Worm (Caenorhabditis elegans): Measurements from ENCODE around the gene Y38F1A.1.

DNA sequence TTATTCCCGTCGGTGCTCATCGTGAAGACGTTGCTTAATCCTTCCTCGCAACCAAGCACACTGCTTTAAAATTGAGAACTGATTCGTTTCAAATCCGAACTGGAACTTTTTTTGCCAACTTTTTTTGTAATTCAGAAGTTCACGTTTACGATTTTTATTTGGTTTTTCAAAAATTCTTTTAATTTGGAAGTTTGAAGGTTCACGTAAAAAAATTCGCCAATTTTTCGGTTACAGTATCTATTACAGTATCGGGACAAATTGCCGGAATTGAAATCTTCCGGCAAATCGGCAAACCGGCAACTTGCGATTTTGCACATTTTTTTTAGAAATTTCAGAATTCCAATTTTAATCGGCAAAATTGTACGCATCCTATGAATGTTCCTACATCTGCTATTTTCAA lies 26.3 kb downstream of the Y38F1A.1 start, which contains the start of gene F58G1.3:
- TF ChIP-seq xbp-1 (tag; optimal IDR thresholded peaks at IDR 0.05) (no peak), blmp-1 (tag; optimal IDR thresholded peaks at IDR 0.05) (no peak), elt-3 (tag; optimal IDR thresholded peaks at IDR 0.05) (no peak), zag-1 (tag; optimal IDR thresholded peaks at IDR 0.05) (no peak), nhr-77 (tag; optimal IDR thresholded peaks at IDR 0.05) (no peak), lin-15B (tag; optimal IDR thresholded peaks at IDR 0.05) (no peak), ces-1 (GFP tag; optimal IDR thresholded peaks at IDR 0.05) (no peak)

All from whole organism, L1 larva.